Fruit fly (Drosophila melanogaster): ENCODE data around the gene CG1792.

dm6 chr3R:31608030-31608429 lies 8.1 kb upstream of the CG1792 start:
- no peak for TF ChIP-seq h (optimal IDR thresholded peaks at IDR 0.05)
- TF ChIP-seq psq (optimal IDR thresholded peaks at IDR 0.05), result no peak
- no peak for TF ChIP-seq ttk (optimal IDR thresholded peaks at IDR 0.05)
- TF ChIP-seq insv (optimal IDR thresholded peaks at IDR 0.05), result no peak
- no peak for TF ChIP-seq Sin3A (optimal IDR thresholded peaks at IDR 0.05)
- no peak for TF ChIP-seq Myc (optimal IDR thresholded peaks at IDR 0.05)
